Fruit fly (Drosophila melanogaster) whole organism, pupa: ENCODE results near the gene CCDC53.

Experiments used
- CG10348 ChIP-seq: fragments of 200-800 bp; sonication (Bioruptor generic); IDR thresholded peaks from 2 replicates; pipeline ENCODE4 v1.3.6; 2022; ENCODE audit warnings: missing biosample characterization, missing genetic modification characterization
- CG12605 ChIP-seq: fragments of 200-800 bp; sonication (Bioruptor generic); IDR thresholded peaks from 2 replicates; pipeline ENCODE4 v1.3.6; 2022; ENCODE audit warnings: missing biosample characterization, missing genetic modification characterization
- CG13204 ChIP-seq: fragments of 200-800 bp; sonication (Bioruptor generic); optimal IDR thresholded peaks from 2 replicates; lab custom pipeline; 2018; ENCODE audit warnings: missing biosample characterization, mild to moderate bottlenecking, missing genetic modification characterization, moderate library complexity
- CG14655 ChIP-seq: fragments of 200-800 bp; sonication (Bioruptor generic); optimal IDR thresholded peaks from 3 replicates; lab custom pipeline; 2017; ENCODE audit warnings: mild to moderate bottlenecking, missing biosample characterization, missing genetic modification reagents, missing genetic modification characterization
- CG15710 ChIP-seq: fragments of 200-800 bp; sonication (Bioruptor generic); optimal IDR thresholded peaks from 2 replicates; lab custom pipeline; 2018; ENCODE audit warnings: missing biosample characterization, mild to moderate bottlenecking, missing genetic modification characterization, moderate library complexity
- CG17806 ChIP-seq: fragments of 200-800 bp; sonication (Bioruptor generic); optimal IDR thresholded peaks from 2 replicates; lab custom pipeline; 2018; ENCODE audit warnings: missing biosample characterization, mild to moderate bottlenecking, missing genetic modification characterization, moderate library complexity
- CG32121 ChIP-seq: fragments of 200-800 bp; sonication (Bioruptor generic); IDR thresholded peaks from 2 replicates; pipeline ENCODE4 v1.3.6; 2022; ENCODE audit warnings: missing biosample characterization, missing genetic modification characterization
- CG34367 ChIP-seq: fragments of 200-800 bp; sonication (Bioruptor generic); optimal IDR thresholded peaks from 2 replicates; lab custom pipeline; 2018; ENCODE audit warnings: missing biosample characterization, mild to moderate bottlenecking, missing genetic modification characterization
- CG4496 ChIP-seq: fragments of 200-800 bp; sonication (Bioruptor generic); IDR thresholded peaks from 3 replicates; pipeline ENCODE4 v1.3.6; 2022; ENCODE audit warnings: missing biosample characterization, missing genetic modification characterization
- CG8159 ChIP-seq: fragments of 200-800 bp; sonication (Bioruptor generic); optimal IDR thresholded peaks from 3 replicates; lab custom pipeline; 2018; ENCODE audit warnings: missing biosample characterization, mild to moderate bottlenecking, missing genetic modification characterization, moderate library complexity
- CG8301 ChIP-seq: fragments of 200-800 bp; sonication (Bioruptor generic); optimal IDR thresholded peaks from 2 replicates; lab custom pipeline; 2018; ENCODE audit warnings: missing biosample characterization, mild to moderate bottlenecking, missing genetic modification characterization
- CG9948 ChIP-seq: fragments of 200-800 bp; sonication (Bioruptor generic); optimal IDR thresholded peaks from 2 replicates; lab custom pipeline; 2018; ENCODE audit warnings: missing biosample characterization, mild to moderate bottlenecking, missing genetic modification characterization, moderate library complexity
- D1 ChIP-seq: fragments of 200-800 bp; sonication (Bioruptor generic); optimal IDR thresholded peaks from 2 replicates; lab custom pipeline; 2018; ENCODE audit warnings: missing biosample characterization, mild to moderate bottlenecking, missing genetic modification characterization, moderate library complexity
- EcR ChIP-seq: fragments of 200-800 bp; sonication (Bioruptor generic); optimal IDR thresholded peaks from 3 replicates; lab custom pipeline; 2019; ENCODE audit warnings: missing biosample characterization, missing genetic modification characterization, mild to moderate bottlenecking, moderate library complexity, missing genetic modification reagents
- Ets98B ChIP-seq: fragments of 200-800 bp; sonication (Bioruptor generic); IDR thresholded peaks from 2 replicates; pipeline ENCODE4 v1.3.6; 2022; ENCODE audit warnings: missing biosample characterization, missing genetic modification characterization
- Pif1A ChIP-seq: fragments of 200-800 bp; sonication (Bioruptor generic); optimal IDR thresholded peaks from 3 replicates; lab custom pipeline; 2016; ENCODE audit warnings: missing biosample characterization, missing genetic modification characterization
- Pif1B ChIP-seq: fragments of 200-800 bp; sonication (Bioruptor generic); optimal IDR thresholded peaks from 3 replicates; lab custom pipeline; 2016; ENCODE audit warnings: missing biosample characterization, missing genetic modification characterization
- Snoo ChIP-seq: fragments of 200-800 bp; sonication (Bioruptor generic); optimal IDR thresholded peaks from 3 replicates; lab custom pipeline; 2017; ENCODE audit warnings: missing biosample characterization, mild to moderate bottlenecking, missing genetic modification characterization, inconsistent platforms
- fd96Ca ChIP-seq: fragments of 200-800 bp; sonication (Bioruptor generic); IDR thresholded peaks from 3 replicates; pipeline ENCODE4 v1.3.6; 2022; ENCODE audit warnings: missing biosample characterization, missing genetic modification characterization
- gl ChIP-seq: fragments of 200-800 bp; sonication (Bioruptor generic); optimal IDR thresholded peaks from 2 replicates; lab custom pipeline; 2018; ENCODE audit warnings: missing biosample characterization, mild to moderate bottlenecking, missing genetic modification characterization
- rn ChIP-seq: fragments of 200-800 bp; sonication (Bioruptor generic); IDR thresholded peaks from 2 replicates; pipeline ENCODE4 v1.3.6; 2022; ENCODE audit warnings: missing biosample characterization, missing genetic modification characterization

CCDC53 gene

DNA sequence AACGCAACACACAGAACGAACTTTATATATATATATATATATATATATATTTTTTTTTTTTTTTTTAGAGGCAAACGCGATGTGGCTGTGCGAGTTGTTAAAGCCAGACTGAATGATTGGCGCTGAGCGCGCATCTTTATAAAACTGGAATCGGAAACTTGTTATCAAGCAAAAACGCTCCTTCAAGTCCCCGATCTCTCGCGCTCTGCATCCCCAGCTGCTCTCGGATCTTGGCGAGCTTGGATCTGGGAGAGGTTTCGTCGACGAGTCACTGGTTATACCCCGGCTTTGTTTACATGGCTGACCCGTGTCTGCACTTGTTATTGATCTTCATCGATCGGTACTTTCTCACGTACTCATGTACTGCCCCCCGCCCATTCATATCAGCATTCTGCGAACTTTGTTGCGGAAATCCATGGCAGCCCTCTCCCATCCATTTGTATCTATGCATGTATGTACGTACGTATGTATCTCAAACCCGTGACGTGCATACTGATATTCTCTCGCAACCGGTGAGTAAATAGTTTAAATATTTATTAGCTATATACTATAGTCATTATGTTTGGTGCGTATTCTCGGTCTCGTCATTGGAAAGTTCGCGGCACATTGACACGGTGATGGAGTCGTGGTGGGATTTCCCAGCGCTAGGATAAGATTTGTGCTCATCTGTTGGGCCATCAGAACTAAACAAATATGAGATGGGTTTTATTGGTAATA, 33.6 kb upstream of the CCDC53 start, which contains the start of gene Spn28Dc:
Spn28Dc (minus strand) TSS at position 51 of the 717 bp plus-strand sequence.
- TF ChIP-seq D1 (tag; lab: Kevin White, UChicago), result no peak
- no peak for TF ChIP-seq Ets98B (GFP tag; lab: Robert Waterston, UW)
- no peak for TF ChIP-seq CG4496 (GFP tag; lab: Robert Waterston, UW)
- TF ChIP-seq Pif1B (GFP tag; lab: Kevin White, UChicago), result peak; percentile 44
- peak; percentile 72 for TF ChIP-seq EcR (GFP tag; lab: Kevin White, UChicago)
- TF ChIP-seq CG17806, result no peak
- TF ChIP-seq CG12605, result no peak
- TF ChIP-seq rn (GFP tag; lab: Robert Waterston, UW), result no peak
- TF ChIP-seq Pif1A (GFP tag; lab: Kevin White, UChicago), result no peak
- TF ChIP-seq CG9948 (tag; lab: Kevin White, UChicago), result no peak
- peak; percentile 13 for TF ChIP-seq CG13204
- TF ChIP-seq Snoo, result peak; percentile 29
- peak; percentile 33 for TF ChIP-seq gl
- 0 out of 3 replicates have a peak, but pooled peaks have one; percentile 25 for TF ChIP-seq fd96Ca (GFP tag; lab: Robert Waterston, UW)
- TF ChIP-seq CG10348 (GFP tag; lab: Robert Waterston, UW), result no peak
- TF ChIP-seq CG8159, result no peak
- TF ChIP-seq CG32121 (GFP tag; lab: Robert Waterston, UW), result no peak
- no peak for TF ChIP-seq CG34367 (tag; lab: Kevin White, UChicago)
- no peak for TF ChIP-seq CG8301 (tag; lab: Kevin White, UChicago)
- TF ChIP-seq CG15710 (tag; lab: Kevin White, UChicago), result no peak
- no peak for TF ChIP-seq CG14655 (GFP tag; lab: Kevin White, UChicago)

DNA sequence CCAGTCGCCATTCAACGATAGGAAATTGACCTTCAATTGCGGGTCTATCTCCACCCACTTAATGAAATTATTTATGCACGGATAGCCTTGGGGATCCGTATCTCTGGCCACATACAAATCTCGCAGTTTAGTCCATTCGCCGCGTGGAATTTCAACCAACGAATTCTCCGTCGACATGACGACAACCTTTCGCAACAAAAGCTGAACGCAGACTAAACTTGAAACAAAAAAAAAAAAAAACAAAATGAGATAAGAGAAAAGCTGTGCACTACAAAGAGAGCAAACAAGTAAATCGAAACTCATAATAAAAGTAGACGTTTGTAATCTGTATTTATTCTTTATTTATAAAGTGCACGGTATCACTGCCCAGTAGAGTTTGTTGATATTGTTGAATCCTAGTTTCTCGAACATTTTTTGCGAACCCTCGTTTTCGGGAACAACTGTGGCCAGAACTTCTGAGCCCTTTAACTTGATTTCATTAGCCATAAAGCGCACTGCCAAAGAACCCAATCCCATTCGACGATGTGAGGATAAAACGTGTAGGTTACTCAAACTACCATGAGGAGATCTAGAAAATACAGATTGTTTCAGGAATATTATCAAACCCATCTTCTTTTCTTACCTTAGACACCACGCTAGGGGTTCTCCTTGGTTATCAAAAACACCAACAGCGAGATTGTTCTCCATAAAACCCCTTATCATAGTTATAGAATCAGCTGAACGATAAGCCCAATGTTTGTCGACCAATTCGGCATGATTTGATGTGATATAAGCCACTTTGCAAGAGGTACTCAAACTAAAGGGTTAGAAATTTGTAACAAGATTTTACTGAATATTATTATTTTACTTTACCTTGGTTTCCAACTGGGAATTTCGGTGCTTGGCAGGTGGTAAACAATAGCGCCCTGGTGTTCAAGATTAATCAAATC, 31.4 kb upstream of the CCDC53 start, which contains the start of gene CG12560:
CG12560 (minus strand) TSS at position 195 of the 929 bp plus-strand sequence.
- TF ChIP-seq CG34367 (tag; lab: Kevin White, UChicago), result peak; percentile 21
- peak; percentile 47 for TF ChIP-seq EcR (GFP tag; lab: Kevin White, UChicago)
- peak; percentile 49 for TF ChIP-seq CG13204
- TF ChIP-seq Ets98B (GFP tag; lab: Robert Waterston, UW), result peak; percentile 35; the same call in 1 of the 2 replicates
- no peak for TF ChIP-seq CG32121 (GFP tag; lab: Robert Waterston, UW)
- peak; percentile 45 for TF ChIP-seq Pif1A (GFP tag; lab: Kevin White, UChicago)
- TF ChIP-seq CG8159, result no peak
- TF ChIP-seq rn (GFP tag; lab: Robert Waterston, UW), result no peak
- TF ChIP-seq CG15710 (tag; lab: Kevin White, UChicago), result peak; percentile 28
- peak; percentile 43 for TF ChIP-seq gl
- no peak for TF ChIP-seq CG8301 (tag; lab: Kevin White, UChicago)
- no peak for TF ChIP-seq CG10348 (GFP tag; lab: Robert Waterston, UW)
- TF ChIP-seq CG12605, result peak; percentile 88
- peak; percentile 15 for TF ChIP-seq Pif1B (GFP tag; lab: Kevin White, UChicago)
- TF ChIP-seq CG4496 (GFP tag; lab: Robert Waterston, UW), result peak; percentile 30; the same call in 1 of the 3 replicates
- TF ChIP-seq CG14655 (GFP tag; lab: Kevin White, UChicago), result no peak
- TF ChIP-seq fd96Ca (GFP tag; lab: Robert Waterston, UW), result no peak
- no peak for TF ChIP-seq CG17806
- TF ChIP-seq D1 (tag; lab: Kevin White, UChicago), result no peak
- no peak for TF ChIP-seq Snoo
- no peak for TF ChIP-seq CG9948 (tag; lab: Kevin White, UChicago)
- TF ChIP-seq, all 21 proteins: peak for 10

DNA sequence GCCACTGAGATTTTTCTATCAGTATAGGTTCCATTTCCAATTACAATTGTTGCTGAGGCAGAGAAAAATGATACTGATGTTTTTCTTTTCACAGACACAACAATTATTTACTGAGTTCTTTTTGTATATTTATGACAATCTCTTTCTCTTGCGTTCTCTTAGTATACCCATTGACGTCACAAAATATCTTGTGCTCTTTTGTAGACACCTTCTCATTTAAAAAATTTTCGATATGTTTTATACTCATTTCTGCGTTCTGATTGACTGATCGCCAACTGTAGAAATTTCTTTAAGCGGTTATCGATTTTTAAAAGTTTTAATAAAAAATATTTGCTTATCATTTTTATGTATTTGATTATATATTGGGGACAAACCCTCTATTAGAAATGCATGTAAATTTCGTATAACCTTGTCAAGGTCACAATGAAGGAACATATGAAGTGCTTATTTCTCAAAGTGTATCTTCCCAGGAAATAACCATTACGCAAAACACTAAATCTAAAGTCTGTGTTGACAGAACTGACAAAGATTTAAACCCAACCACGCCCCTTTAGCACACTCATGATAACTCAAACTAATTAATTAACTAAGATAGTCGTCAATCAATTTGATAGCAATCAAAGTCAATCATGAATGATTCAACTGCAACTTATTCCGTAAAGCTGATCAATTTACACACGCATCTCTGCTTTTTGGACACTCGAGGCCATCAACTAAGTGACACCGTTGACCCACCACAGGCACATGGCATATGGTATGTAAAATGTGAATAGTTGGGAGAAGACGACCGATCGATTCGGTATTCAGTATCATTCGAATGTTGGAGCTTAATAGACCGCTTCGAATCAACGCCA, 30.1 kb upstream of the CCDC53 start, which contains the start of the genes Glyat and Tg:
Glyat (minus strand) TSS at position 51 of the 854 bp plus-strand sequence.
Tg (plus strand) TSS at position 804 of the 854 bp plus-strand sequence.
- no peak for TF ChIP-seq Pif1A (GFP tag; lab: Kevin White, UChicago)
- no peak for TF ChIP-seq gl
- TF ChIP-seq Ets98B (GFP tag; lab: Robert Waterston, UW), result no peak; the same call in 1 of the 2 replicates
- TF ChIP-seq CG12605, result peak; percentile 48
- TF ChIP-seq CG13204, result no peak
- TF ChIP-seq CG8301 (tag; lab: Kevin White, UChicago), result no peak
- peak; percentile 14 for TF ChIP-seq D1 (tag; lab: Kevin White, UChicago)
- TF ChIP-seq CG34367 (tag; lab: Kevin White, UChicago), result no peak
- no peak for TF ChIP-seq fd96Ca (GFP tag; lab: Robert Waterston, UW)

DNA sequence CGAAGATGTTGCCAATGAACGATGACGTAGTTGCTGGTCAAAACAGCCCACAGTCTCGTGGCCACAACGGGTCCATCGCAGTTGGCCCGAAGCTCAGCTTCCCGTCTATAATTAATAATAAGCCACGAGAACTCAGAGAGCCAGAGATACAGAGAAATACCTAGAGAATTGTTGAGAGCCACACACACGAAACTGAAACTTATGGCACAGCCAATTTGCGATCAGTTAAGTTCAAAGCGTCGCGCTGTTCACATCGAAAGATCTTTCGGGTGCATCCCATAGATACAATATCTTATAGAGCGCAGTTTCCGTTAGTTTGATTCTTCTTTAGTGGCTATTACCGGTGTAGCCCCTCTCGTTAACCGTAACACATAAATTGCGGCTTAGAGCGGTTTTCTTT, 28.4 kb upstream of the CCDC53 start:
- TF ChIP-seq CG4496 (GFP tag; lab: Robert Waterston, UW), result no peak
- TF ChIP-seq gl, result peak; percentile 4
- TF ChIP-seq EcR (GFP tag; lab: Kevin White, UChicago), result peak; percentile 20
- TF ChIP-seq, all 21 proteins: peak for 2
